Fruit fly (Drosophila melanogaster): ENCODE results near the gene Tak1.

The Tak1 gene

DNA sequence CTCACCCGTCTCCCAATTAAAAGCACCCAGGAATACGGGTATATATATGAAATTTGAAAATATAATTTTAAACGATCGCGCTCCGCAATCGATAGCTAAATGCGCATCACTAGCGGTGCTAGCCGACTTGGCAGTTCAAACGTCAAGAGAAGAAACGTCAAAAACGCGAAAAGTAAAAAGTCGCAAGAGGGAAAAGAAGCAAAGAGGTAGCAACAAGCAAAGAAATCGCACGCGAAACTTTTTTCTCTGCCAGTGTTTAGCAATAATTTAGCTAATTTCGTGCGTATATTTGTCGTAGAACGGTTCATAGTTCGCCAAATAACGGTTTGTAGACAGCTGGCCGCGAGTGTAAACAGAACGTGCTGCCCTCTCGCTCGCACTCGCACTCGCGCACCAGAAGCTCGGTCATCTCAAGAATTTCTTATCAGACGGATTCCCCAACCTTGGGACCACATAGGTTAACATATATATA, 13.3 kb downstream of the Tak1 start, which contains the start of gene CG1812 (continued):
- TF ChIP-seq dpn (GFP tag; optimal IDR thresholded peaks at IDR 0.05) (peak; percentile 26 to 47), Tbp (GFP tag; optimal IDR thresholded peaks at IDR 0.05) (no peak), repo (GFP tag; optimal IDR thresholded peaks at IDR 0.05) (no peak), her (GFP tag; optimal IDR thresholded peaks at IDR 0.05) (peak; percentile 48), CG17359 (tag; optimal IDR thresholded peaks at IDR 0.05) (peak; percentile 30), CG10959 (GFP tag; IDR thresholded peaks at IDR 0.05) (no peak), CG15011 (GFP tag; optimal IDR thresholded peaks at IDR 0.05) (no peak), CG31224 (GFP tag; IDR thresholded peaks at IDR 0.05) (no peak), chm (GFP tag; IDR thresholded peaks at IDR 0.05) (peak; percentile 69), CG13287 (GFP tag; IDR thresholded peaks at IDR 0.05; ENCODE audit: partially characterized antibody) (peak; percentile 21; the same call in 1 of the 2 replicates), CG8388 (GFP tag; optimal IDR thresholded peaks at IDR 0.05) (peak; percentile 5), CG7357 (GFP tag; IDR thresholded peaks at IDR 0.05) (no peak), ab (GFP tag; optimal IDR thresholded peaks at IDR 0.05) (no peak), croc (GFP tag; conservative IDR thresholded peaks at IDR 0.05) (no peak), CG15696 (tag; optimal IDR thresholded peaks at IDR 0.05) (no peak), Ets97D (GFP tag; optimal IDR thresholded peaks at IDR 0.05) (peak; percentile 43), ttk (GFP tag; IDR thresholded peaks at IDR 0.05) (0 out of 2 replicates have a peak, but pooled peaks have one; percentile 20), run (tag; optimal IDR thresholded peaks at IDR 0.05) (no peak), HLH3B (GFP tag; IDR thresholded peaks at IDR 0.05) (peak; percentile 44), gfzf (GFP tag; optimal IDR thresholded peaks at IDR 0.05) (peak; percentile 1), p53 (GFP tag; optimal IDR thresholded peaks at IDR 0.05) (no peak), sisA (GFP tag; IDR thresholded peaks at IDR 0.05) (peak; percentile 49), Neu2 (GFP tag; optimal IDR thresholded peaks at IDR 0.05; ENCODE audit: borderline replicate concordance) (no peak), Sox100B (GFP tag; optimal IDR thresholded peaks at IDR 0.05) (no peak), HmgZ (tag; optimal IDR thresholded peaks at IDR 0.05) (peak; percentile 38), amos (GFP tag; IDR thresholded peaks at IDR 0.05; ENCODE audit: partially characterized antibody) (0 out of 2 replicates have a peak, but pooled peaks have one; percentile 7), CG7556 (GFP tag; optimal IDR thresholded peaks at IDR 0.05) (no peak), CG12155 (GFP tag; optimal IDR thresholded peaks at IDR 0.05) (no peak), salm (tag; optimal IDR thresholded peaks at IDR 0.05) (no peak), D (optimal IDR thresholded peaks at IDR 0.05) (no peak), D (GFP tag; optimal IDR thresholded peaks at IDR 0.05) (no peak), dm (GFP tag; optimal IDR thresholded peaks at IDR 0.05) (no peak), nerfin-1 (tag; optimal IDR thresholded peaks at IDR 0.05) (peak; percentile 8), Med (GFP tag) (peak; percentile 91), wek (GFP tag; optimal IDR thresholded peaks at IDR 0.05) (peak; percentile 11), tna (GFP tag; IDR thresholded peaks at IDR 0.05; ENCODE audit: partially characterized antibody) (no peak), vnd (GFP tag; IDR thresholded peaks at IDR 0.05; ENCODE audit: partially characterized antibody) (no peak), schlank (tag; optimal IDR thresholded peaks at IDR 0.05) (peak; percentile 17), Usf (GFP tag; optimal IDR thresholded peaks at IDR 0.05) (no peak), MESR4 (GFP tag; optimal IDR thresholded peaks at IDR 0.05) (peak; percentile 71), Dad (GFP tag; optimal IDR thresholded peaks at IDR 0.05) (no peak), tgo (GFP tag; IDR thresholded peaks at IDR 0.05) (peak; percentile 57; the same call in 2 of the 3 replicates), dysf (GFP tag; IDR thresholded peaks at IDR 0.05) (peak; percentile 61; the same call in 2 of the 3 replicates), CG12299 (tag; optimal IDR thresholded peaks at IDR 0.05) (no peak), Nf-YB (GFP tag; optimal IDR thresholded peaks at IDR 0.05) (no peak), NfI (GFP tag; optimal IDR thresholded peaks at IDR 0.05) (peak; percentile 27), hb (GFP tag; IDR thresholded peaks at IDR 0.05; ENCODE audit: partially characterized antibody) (no peak), pnt (GFP tag; optimal IDR thresholded peaks at IDR 0.05) (no peak), Lhr (GFP tag; optimal IDR thresholded peaks at IDR 0.05) (no peak), ems (GFP tag; optimal IDR thresholded peaks at IDR 0.05) (peak; percentile 19), CG18599 (GFP tag; optimal IDR thresholded peaks at IDR 0.05) (peak; percentile 60)
